Fruit fly (Drosophila melanogaster) whole organism, adult: ENCODE results near the gene Osi14.

ENCODE experiments used
- CG14711 ChIP-seq: fragments of 200-800 bp; sonication (Bioruptor generic); optimal IDR thresholded peaks from 2 replicates; lab custom pipeline; 2018; ENCODE audit warnings: missing biosample characterization, mild to moderate bottlenecking, missing genetic modification characterization, moderate library complexity
- CG1620 ChIP-seq: fragments of 200-800 bp; sonication (Bioruptor generic); optimal IDR thresholded peaks from 2 replicates; lab custom pipeline; 2016; ENCODE audit warnings: missing biosample characterization, missing genetic modification characterization
- CG7101 ChIP-seq: fragments of 200-800 bp; sonication (Bioruptor generic); optimal IDR thresholded peaks from 2 replicates; lab custom pipeline; 2018; ENCODE audit warnings: missing biosample characterization, mild to moderate bottlenecking, missing genetic modification characterization, moderate library complexity
- Clk ChIP-seq: fragments of 200-800 bp; sonication (Bioruptor generic); optimal IDR thresholded peaks from 2 replicates; lab custom pipeline; 2017; ENCODE audit warnings: missing biosample characterization, missing genetic modification characterization
- Crg-1 ChIP-seq: fragments of 200-800 bp; sonication (Bioruptor generic); optimal IDR thresholded peaks from 2 replicates; lab custom pipeline; 2016; ENCODE audit warnings: missing biosample characterization, missing genetic modification characterization
- Mnt ChIP-seq: fragments of 200-800 bp; sonication (Bioruptor generic); optimal IDR thresholded peaks from 2 replicates; lab custom pipeline; 2016; ENCODE audit warnings: missing biosample characterization, mild to moderate bottlenecking, missing genetic modification characterization
- cic ChIP-seq: fragments of 200-800 bp; sonication (Bioruptor generic); optimal IDR thresholded peaks from 2 replicates; lab custom pipeline; 2017; ENCODE audit warnings: missing biosample characterization, mild to moderate bottlenecking, missing genetic modification characterization, moderate library complexity
- cnc ChIP-seq, 2 experiments: fragments of >200 bp; optimal IDR thresholded peaks; 2 replicates each; lab custom pipeline; 2017
- kay ChIP-seq: fragments of 200-800 bp; sonication (Bioruptor generic); peaks from one replicate; lab custom pipeline; 2016; ENCODE audit warnings: missing biosample characterization, missing genetic modification characterization, borderline replicate concordance
- toe ChIP-seq: fragments of 200-800 bp; sonication (Bioruptor generic); optimal IDR thresholded peaks from 2 replicates; lab custom pipeline; 2016; ENCODE audit warnings: missing biosample characterization, missing genetic modification characterization

- TF ChIP-seq Mnt (GFP tag; lab: Kevin White, UChicago) (no peak), Clk (no peak), CG7101 (no peak), cnc (optimal IDR thresholded peaks at IDR 0.05; lab: Kevin White, UChicago) (no peak), CG1620 (GFP tag; lab: Kevin White, UChicago) (no peak), kay (GFP tag; lab: Kevin White, UChicago) (no peak), cic (GFP tag; lab: Kevin White, UChicago) (no peak), toe (GFP tag; lab: Kevin White, UChicago) (no peak), CG14711 (tag; lab: Kevin White, UChicago) (no peak), Crg-1 (GFP tag; lab: Kevin White, UChicago) (no peak)
Measured at dm6 chr3R:6252809-6253208, 46.1 kb upstream of the Osi14 start.
